Worm (Caenorhabditis elegans) whole organism, L4 larva: ENCODE results near the gene gst-27.

Source experiments
- D1046.2 ChIP-seq: fragments of 200-800 bp; sonication (Bioruptor generic); IDR thresholded peaks from 2 replicates; pipeline ENCODE4 v1.3.6; 2022; ENCODE audit warnings: missing genetic modification characterization, missing compliant biosample characterization
- F44E2.7 ChIP-seq: fragments of 200-800 bp; sonication (Bioruptor generic); IDR thresholded peaks from 2 replicates; pipeline ENCODE4 v2.1.2; 2022; ENCODE audit warnings: missing genetic modification characterization, missing compliant biosample characterization
- R02D3.7 ChIP-seq: fragments of 150-350 bp; sonication (generic microtip); optimal IDR thresholded peaks from 3 replicates; lab custom pipeline; 2014; ENCODE audit warnings: missing biosample characterization, missing genetic modification characterization
- T20F7.1 ChIP-seq: fragments of 200-800 bp; sonication (Bioruptor generic); optimal IDR thresholded peaks from 2 replicates; lab custom pipeline; 2018; ENCODE audit warnings: mild to moderate bottlenecking, missing genetic modification characterization, missing compliant biosample characterization
- T26A8.4 ChIP-seq: fragments of 200-800 bp; sonication (Bioruptor generic); IDR thresholded peaks from 2 replicates; pipeline ENCODE4 v1.3.6; 2022; ENCODE audit warnings: missing genetic modification characterization, missing compliant biosample characterization
- Y105C5A.15 ChIP-seq: fragments of 200-800 bp; sonication (Bioruptor generic); IDR thresholded peaks from 2 replicates; pipeline ENCODE4 v1.3.6; 2022; ENCODE audit warnings: missing genetic modification characterization, missing compliant biosample characterization
- ZK546.5 ChIP-seq, 2 experiments: sonication (generic microtip); optimal IDR thresholded peaks; 2 replicates each; lab custom pipeline; 2017; ENCODE audit warnings: missing biosample characterization in 2 of 2, missing genetic modification characterization in 2 of 2
- aha-1 ChIP-seq: fragments of 150-350 bp; peaks from one replicate; lab custom pipeline; 2014; ENCODE audit warnings: missing biosample characterization, missing genetic modification characterization
- aly-2 ChIP-seq: sonication (generic microtip); optimal IDR thresholded peaks from 2 replicates; lab custom pipeline; 2018; ENCODE audit warnings: missing biosample characterization, missing genetic modification characterization
- arid-1 ChIP-seq: fragments of 200-800 bp; sonication (Bioruptor generic); conservative IDR thresholded peaks from 2 replicates; pipeline ENCODE4 v1.3.6; 2022; ENCODE audit warnings: missing genetic modification reagents, missing genetic modification characterization, missing compliant biosample characterization
- ceh-20 ChIP-seq: fragments of 200-800 bp; sonication (Bioruptor generic); IDR thresholded peaks from 2 replicates; pipeline ENCODE4 v1.3.6; 2022; ENCODE audit warnings: missing genetic modification reagents, missing genetic modification characterization, missing compliant biosample characterization
- ceh-28 ChIP-seq: fragments of 150-350 bp; optimal IDR thresholded peaks from 2 replicates; lab custom pipeline; 2014; ENCODE audit warnings: missing biosample characterization, missing genetic modification reagents, missing genetic modification characterization
- ces-1 ChIP-seq: fragments of 150-350 bp; sonication (generic microtip); optimal IDR thresholded peaks from 4 replicates; lab custom pipeline; 2014; ENCODE audit warnings: missing biosample characterization, missing genetic modification reagents, missing genetic modification characterization
- daf-16 ChIP-seq, 3 experiments: sonication (generic microtip); optimal IDR thresholded peaks; 2 replicates each; lab custom pipeline; 2016 to 2017; ENCODE audit warnings: missing genetic modification characterization in 3 of 3, missing genetic modification reagents in 3 of 3, mild to moderate bottlenecking in 2 of 3, missing compliant biosample characterization in 2 of 3, missing biosample characterization in 1 of 3, moderate library complexity in 1 of 3
- dmd-6 ChIP-seq: fragments of 200-800 bp; sonication (Bioruptor generic); IDR thresholded peaks from 2 replicates; pipeline ENCODE4 v1.3.6; 2022; ENCODE audit warnings: missing genetic modification reagents, missing genetic modification characterization, missing compliant biosample characterization
- dmd-8 ChIP-seq: fragments of 200-800 bp; sonication (Bioruptor generic); IDR thresholded peaks from 2 replicates; pipeline ENCODE4 v1.3.6; 2022; ENCODE audit warnings: missing genetic modification characterization, missing compliant biosample characterization
- dmd-9 ChIP-seq: fragments of 200-800 bp; sonication (Bioruptor generic); IDR thresholded peaks from 2 replicates; pipeline ENCODE4 v1.3.6; 2022; ENCODE audit warnings: missing genetic modification reagents, missing genetic modification characterization, missing compliant biosample characterization
- fkh-10 ChIP-seq: fragments of 150-350 bp; optimal IDR thresholded peaks from 2 replicates; lab custom pipeline; 2014; ENCODE audit warnings: missing biosample characterization, missing genetic modification reagents, missing genetic modification characterization
- gei-8 ChIP-seq: fragments of 200-800 bp; sonication (Bioruptor generic); optimal IDR thresholded peaks from 2 replicates; lab custom pipeline; 2018; ENCODE audit warnings: mild to moderate bottlenecking, missing genetic modification characterization, missing compliant biosample characterization
- hlh-11 ChIP-seq: fragments of 200-800 bp; sonication (Bioruptor generic); optimal IDR thresholded peaks from 2 replicates; lab custom pipeline; 2018; ENCODE audit warnings: mild to moderate bottlenecking, missing genetic modification characterization, missing compliant biosample characterization
- hlh-30 ChIP-seq: sonication (generic microtip); optimal IDR thresholded peaks from 2 replicates; lab custom pipeline; 2017; ENCODE audit warnings: antibody characterized with exemption, mild to moderate bottlenecking, missing genetic modification characterization, missing compliant biosample characterization; ENCODE audit not compliant: insufficient read depth
- hmg-1.1 ChIP-seq: fragments of 200-800 bp; sonication (Bioruptor generic); IDR thresholded peaks from 2 replicates; pipeline ENCODE4 v1.3.6; 2022; ENCODE audit warnings: missing genetic modification reagents, missing genetic modification characterization, missing compliant biosample characterization
- jun-1 ChIP-seq: fragments of 150-350 bp; optimal IDR thresholded peaks from 2 replicates; lab custom pipeline; 2014; ENCODE audit warnings: missing biosample characterization, missing genetic modification reagents, missing genetic modification characterization
- lsy-2 ChIP-seq, 2 experiments: fragments of 150-350 bp in 1 of 2; sonication (generic microtip) in 1 of 2; optimal IDR thresholded peaks; 2 replicates each; lab custom pipeline; 2014 to 2017; ENCODE audit warnings: missing biosample characterization in 2 of 2, missing genetic modification characterization in 2 of 2
- madf-5 ChIP-seq, 2 experiments: fragments of 200-800 bp; sonication (Bioruptor generic); IDR thresholded peaks; 2 replicates each; pipeline ENCODE4 v1.3.6; 2022; ENCODE audit warnings: missing compliant biosample characterization in 2 of 2, missing genetic modification characterization in 2 of 2
- madf-9 ChIP-seq: fragments of 200-800 bp; sonication (Bioruptor generic); conservative IDR thresholded peaks from 2 replicates; pipeline ENCODE4 v1.3.6; 2022; ENCODE audit warnings: missing genetic modification reagents, missing genetic modification characterization, missing compliant biosample characterization
- mdt-29 ChIP-seq: fragments of 200-800 bp; sonication (Bioruptor generic); IDR thresholded peaks from 2 replicates; pipeline ENCODE4 v1.3.6; 2022; ENCODE audit warnings: missing genetic modification reagents, missing genetic modification characterization, missing compliant biosample characterization
- mep-1 ChIP-seq: fragments of 150-350 bp; sonication (generic microtip); optimal IDR thresholded peaks from 3 replicates; lab custom pipeline; 2014; ENCODE audit warnings: missing biosample characterization, missing genetic modification characterization
- mes-2 ChIP-seq: sonication (generic microtip); optimal IDR thresholded peaks from 2 replicates; lab custom pipeline; 2016; ENCODE audit warnings: missing genotype, mild to moderate bottlenecking, missing genetic modification characterization, missing compliant biosample characterization; ENCODE audit not compliant: poor library complexity, severe bottlenecking
- nhr-10 ChIP-seq: fragments of 150-350 bp; optimal IDR thresholded peaks from 2 replicates; lab custom pipeline; 2014; ENCODE audit warnings: missing biosample characterization, missing genetic modification characterization
- nhr-11 ChIP-seq: fragments of 150-350 bp; optimal IDR thresholded peaks from 2 replicates; lab custom pipeline; 2014; ENCODE audit warnings: missing biosample characterization, missing genetic modification characterization
- nhr-237 ChIP-seq: sonication (generic microtip); optimal IDR thresholded peaks from 2 replicates; lab custom pipeline; 2017; ENCODE audit warnings: missing biosample characterization, missing genetic modification characterization
- nhr-25 ChIP-seq: sonication (generic microtip); optimal IDR thresholded peaks from 2 replicates; lab custom pipeline; 2017; ENCODE audit warnings: missing genetic modification characterization, mild to moderate bottlenecking, missing compliant biosample characterization, antibody characterized with exemption, moderate library complexity, borderline replicate concordance; ENCODE audit not compliant: insufficient read depth
- nhr-28 ChIP-seq: fragments of 150-350 bp; optimal IDR thresholded peaks from 2 replicates; lab custom pipeline; 2014; ENCODE audit warnings: missing biosample characterization, missing genetic modification characterization
- nhr-42 ChIP-seq: fragments of 200-800 bp; sonication (Bioruptor generic); IDR thresholded peaks from 2 replicates; pipeline ENCODE4 v1.3.6; 2022; ENCODE audit warnings: missing genetic modification characterization, missing compliant biosample characterization
- pha-4 ChIP-seq, 2 experiments: fragments of 150-350 bp in 1 of 2; fragments of 200-800 bp in 1 of 2; sonication (Bioruptor generic) in 1 of 2; IDR thresholded peaks in 1 of 2; optimal IDR thresholded peaks in 1 of 2; 2 replicates each; pipeline versions ENCODE4 v1.3.6 to Lab custom; 2014 to 2022; ENCODE audit warnings: missing genetic modification characterization in 2 of 2, missing genetic modification reagents in 2 of 2, missing biosample characterization in 1 of 2, missing compliant biosample characterization in 1 of 2
- saeg-2 ChIP-seq: fragments of 200-800 bp; sonication (Bioruptor generic); IDR thresholded peaks from 2 replicates; pipeline ENCODE4 v1.3.6; 2022; ENCODE audit warnings: missing genetic modification reagents, missing genetic modification characterization, missing compliant biosample characterization
- snpc-4 ChIP-seq: fragments of 150-350 bp; optimal IDR thresholded peaks from 2 replicates; lab custom pipeline; 2014; ENCODE audit warnings: missing biosample characterization, missing genetic modification characterization
- unc-130 ChIP-seq: sonication (generic microtip); optimal IDR thresholded peaks from 2 replicates; lab custom pipeline; 2016; ENCODE audit warnings: missing genetic modification reagents, missing genetic modification characterization, missing compliant biosample characterization
- vab-7 ChIP-seq: fragments of 200-800 bp; sonication (Bioruptor generic); IDR thresholded peaks from 2 replicates; pipeline ENCODE4 v1.3.6; 2022; ENCODE audit warnings: missing genetic modification reagents, missing genetic modification characterization, missing compliant biosample characterization
- zfp-2 ChIP-seq: sonication (generic microtip); optimal IDR thresholded peaks from 2 replicates; lab custom pipeline; 2016; ENCODE audit warnings: mild to moderate bottlenecking, missing genetic modification characterization, missing compliant biosample characterization
- zfp-3 ChIP-seq: fragments of 200-800 bp; sonication (Bioruptor generic); conservative IDR thresholded peaks from 2 replicates; pipeline ENCODE4 v1.3.6; 2022; ENCODE audit warnings: missing genetic modification reagents, missing genetic modification characterization, missing compliant biosample characterization
- zip-11 ChIP-seq: fragments of 200-800 bp; sonication (Bioruptor generic); IDR thresholded peaks from 2 replicates; pipeline ENCODE4 v1.3.6; 2022; ENCODE audit warnings: missing genetic modification characterization, missing compliant biosample characterization
- ztf-11 ChIP-seq: fragments of 150-350 bp; optimal IDR thresholded peaks from 2 replicates; lab custom pipeline; 2014; ENCODE audit warnings: missing biosample characterization, missing genetic modification characterization

The gst-27 gene

ce11 chrII:15165681-15166235 lies at the start of gene gst-27 (continued):
- peak; percentile 92 for TF ChIP-seq mep-1 (tag; lab: Kevin White, UChicago)
- TF ChIP-seq aha-1 (tag; lab: Kevin White, UChicago): peak; percentile 99
- no peak for TF ChIP-seq ceh-28 (tag; lab: Kevin White, UChicago)
- peak; percentile 27 for TF ChIP-seq ztf-11 (tag; lab: Kevin White, UChicago)
- TF ChIP-seq nhr-11 (tag; lab: Kevin White, UChicago): peak; percentile 64
- TF ChIP-seq T20F7.1 (GFP tag; lab: Kevin White, UChicago): no peak
- peak; percentile 46 for TF ChIP-seq zfp-2 (tag; lab: Kevin White, UChicago)

- TF ChIP-seq nhr-42 (GFP tag; lab: Robert Waterston, UW) (0 out of 2 replicates have a peak, but pooled peaks have one; percentile 25), nhr-237 (tag; lab: Kevin White, UChicago) (no peak), hmg-1.1 (GFP tag; lab: Robert Waterston, UW) (0 out of 2 replicates have a peak, but pooled peaks have one; percentile 27), mep-1 (tag; lab: Kevin White, UChicago) (peak; percentile 13), mes-2 (tag; lab: Kevin White, UChicago) (peak; percentile 21), lsy-2 (tag; optimal IDR thresholded peaks at IDR 0.05; lab: Kevin White, UChicago) (no peak), madf-5 (GFP tag; IDR thresholded peaks at IDR 0.05; lab: Robert Waterston, UW) (no peak)
Observed at ce11 chrII:15213732-15214131, 48.2 kb upstream of the gst-27 start.

ce11 chrII:15212260-15212914 lies 46.9 kb upstream of the gst-27 start:
- TF ChIP-seq zip-11 (GFP tag; lab: Robert Waterston, UW) (no peak), hlh-30 (tag; lab: Kevin White, UChicago) (peak; percentile 71), ceh-20 (GFP tag; lab: Robert Waterston, UW) (no peak), nhr-11 (tag; lab: Kevin White, UChicago) (no peak), Y105C5A.15 (GFP tag; lab: Robert Waterston, UW) (no peak), dmd-8 (no peak), pha-4 (GFP tag; IDR thresholded peaks at IDR 0.05; lab: Robert Waterston, UW) (no peak), pha-4 (tag; optimal IDR thresholded peaks at IDR 0.05; lab: Kevin White, UChicago) (no peak), R02D3.7 (tag; lab: Kevin White, UChicago) (no peak), F44E2.7 (no peak), lsy-2 (tag; optimal IDR thresholded peaks at IDR 0.05; lab: Kevin White, UChicago) (peak in 1 of 2 experiments; percentile 19), unc-130 (GFP tag; lab: Kevin White, UChicago) (no peak), gei-8 (GFP tag; lab: Kevin White, UChicago) (no peak), ZK546.5 (tag; optimal IDR thresholded peaks at IDR 0.05; lab: Kevin White, UChicago) (no peak), mdt-29 (no peak), aly-2 (tag; lab: Kevin White, UChicago) (no peak), zfp-3 (GFP tag; lab: Robert Waterston, UW) (no peak), snpc-4 (no peak), T26A8.4 (GFP tag; lab: Robert Waterston, UW) (no peak), saeg-2 (GFP tag; lab: Robert Waterston, UW) (no peak), fkh-10 (GFP tag; lab: Kevin White, UChicago) (no peak), nhr-25 (tag; lab: Kevin White, UChicago) (peak; percentile 27), jun-1 (tag; lab: Kevin White, UChicago) (no peak), D1046.2 (no peak), dmd-6 (GFP tag; lab: Robert Waterston, UW) (0 out of 2 replicates have a peak, but pooled peaks have one; percentile 6), nhr-10 (tag; lab: Kevin White, UChicago) (peak; percentile 56), daf-16 (GFP tag; optimal IDR thresholded peaks at IDR 0.05; lab: Kevin White, UChicago) (no peak), daf-16 (tag; optimal IDR thresholded peaks at IDR 0.05; lab: Kevin White, UChicago) (no peak), nhr-42 (GFP tag; lab: Robert Waterston, UW) (no peak; the same call in 1 of the 2 replicates), hlh-11 (tag; lab: Kevin White, UChicago) (peak; percentile 63), dmd-9 (GFP tag; lab: Robert Waterston, UW) (no peak), madf-9 (peak; percentile 32; the same call in 1 of the 2 replicates), arid-1 (GFP tag; lab: Robert Waterston, UW) (no peak), aha-1 (tag; lab: Kevin White, UChicago) (peak; percentile 99), nhr-28 (peak; percentile 61), vab-7 (no peak), ces-1 (GFP tag; lab: Kevin White, UChicago) (no peak)
